Fruit fly (Drosophila melanogaster) whole organism, wandering third instar larva: Measurements from ENCODE around the gene CG11398.

Experiments used
- Dfd ChIP-seq: fragments of >200 bp; optimal IDR thresholded peaks from 2 replicates; lab custom pipeline; 2017; ENCODE audit warnings: missing biosample characterization, missing genetic modification characterization
- Dif ChIP-seq: fragments of 200-275, 200-300 bp; sonication (Bioruptor generic); optimal IDR thresholded peaks from 2 replicates; lab custom pipeline; 2018; ENCODE audit warnings: missing biosample characterization, missing genetic modification characterization; ENCODE audit not compliant: partially characterized antibody
- Hr83 ChIP-seq: fragments of 200-300 bp; sonication (Bioruptor generic); optimal IDR thresholded peaks from 2 replicates; lab custom pipeline; 2016; ENCODE audit warnings: missing biosample characterization, mild to moderate bottlenecking, missing genetic modification characterization, moderate library complexity; ENCODE audit not compliant: poor library complexity, severe bottlenecking
- Myc ChIP-seq: fragments of >200 bp; optimal IDR thresholded peaks from 2 replicates; lab custom pipeline; 2017
- br ChIP-seq: fragments of 200-800 bp; sonication (Bioruptor generic); optimal IDR thresholded peaks from 2 replicates; lab custom pipeline; 2016; ENCODE audit warnings: missing biosample characterization, missing genetic modification characterization
- sage ChIP-seq: fragments of 200-800 bp; sonication (Bioruptor generic); optimal IDR thresholded peaks from 2 replicates; lab custom pipeline; 2016; ENCODE audit warnings: missing biosample characterization, mild to moderate bottlenecking, missing genetic modification characterization

dm6 chrX:1231707-1232106 lies 16.8 kb upstream of the CG11398 start:
- no peak for TF ChIP-seq sage (GFP tag; lab: Kevin White, UChicago)
- TF ChIP-seq Dif (GFP tag; lab: Kevin White, UChicago): no peak
- TF ChIP-seq br (GFP tag; lab: Kevin White, UChicago): no peak
- TF ChIP-seq Dfd: no peak
- no peak for TF ChIP-seq Myc
- no peak for TF ChIP-seq Hr83 (GFP tag; lab: Kevin White, UChicago)
